Worm (Caenorhabditis elegans) whole organism, late embryonic: ENCODE measurements around the gene K02F3.12.

Experiments
- hlh-6 ChIP-seq: sonication (generic microtip); optimal IDR thresholded peaks from 2 replicates; lab custom pipeline; 2016; ENCODE audit warnings: missing genotype, missing genetic modification characterization, missing compliant biosample characterization
- nhr-11 ChIP-seq: fragments of 150-350 bp; optimal IDR thresholded peaks from 2 replicates; lab custom pipeline; 2014; ENCODE audit warnings: missing biosample characterization, missing genetic modification characterization
- unc-55 ChIP-seq: sonication (generic microtip); optimal IDR thresholded peaks from 2 replicates; lab custom pipeline; 2017; ENCODE audit warnings: missing biosample characterization, missing genetic modification reagents, missing genetic modification characterization

DNA sequence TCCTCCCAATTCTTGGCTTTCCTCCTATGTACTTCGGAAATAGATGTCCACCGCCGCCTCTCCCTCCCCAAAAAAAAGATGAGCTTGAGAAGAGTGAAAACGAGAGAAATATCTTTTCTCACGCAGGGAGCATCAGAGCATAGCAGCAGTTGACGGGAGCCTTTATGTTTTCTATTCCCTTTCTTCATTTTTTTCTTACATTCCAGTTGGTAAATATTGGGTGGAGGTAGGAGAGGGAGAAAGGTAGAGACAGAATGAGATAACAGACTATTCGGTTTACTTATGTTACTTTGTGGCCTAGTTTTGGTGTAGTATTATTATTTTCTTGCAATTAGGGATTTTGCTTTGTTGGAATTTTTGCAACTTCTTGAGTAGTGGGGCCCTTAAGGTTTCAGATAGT, 11.8 kb upstream of the K02F3.12 start:
- TF ChIP-seq hlh-6 (tag; lab: Kevin White, UChicago) (no peak), unc-55 (no peak), nhr-11 (tag; lab: Kevin White, UChicago) (no peak)
